Worm (Caenorhabditis elegans) whole organism, L4/young adult: ENCODE results near the gene T11F9.14.
"Not testable (repeated sequence)": the region's sequence is repeated elsewhere in the genome, so short reads cannot be mapped to it uniquely, and the experiment has no call there.

Source experiments
- W03F9.2 ChIP-seq: fragments of 150-350 bp; optimal IDR thresholded peaks from 2 replicates; lab custom pipeline; 2014; ENCODE audit warnings: missing biosample characterization, missing genetic modification characterization
- dao-5 ChIP-seq: sonication (generic microtip); optimal IDR thresholded peaks from 2 replicates; lab custom pipeline; 2016; ENCODE audit warnings: missing genotype, missing genetic modification characterization, moderate library complexity, missing compliant biosample characterization
- him-1 ChIP-seq: sonication (generic microtip); optimal IDR thresholded peaks from 2 replicates; lab custom pipeline; 2016; ENCODE audit warnings: missing genotype, missing genetic modification reagents, missing genetic modification characterization, missing compliant biosample characterization

- TF ChIP-seq dao-5, him-1, W03F9.2 (tag; lab: Kevin White, UChicago): not testable (repeated sequence)
Measured at ce11 chrV:11475638-11476037, 5.0 kb downstream of the T11F9.14 start, which contains the start of gene T11F9.7.
